Fruit fly (Drosophila melanogaster): ENCODE measurements around the gene psidin.

Gene psidin

DNA sequence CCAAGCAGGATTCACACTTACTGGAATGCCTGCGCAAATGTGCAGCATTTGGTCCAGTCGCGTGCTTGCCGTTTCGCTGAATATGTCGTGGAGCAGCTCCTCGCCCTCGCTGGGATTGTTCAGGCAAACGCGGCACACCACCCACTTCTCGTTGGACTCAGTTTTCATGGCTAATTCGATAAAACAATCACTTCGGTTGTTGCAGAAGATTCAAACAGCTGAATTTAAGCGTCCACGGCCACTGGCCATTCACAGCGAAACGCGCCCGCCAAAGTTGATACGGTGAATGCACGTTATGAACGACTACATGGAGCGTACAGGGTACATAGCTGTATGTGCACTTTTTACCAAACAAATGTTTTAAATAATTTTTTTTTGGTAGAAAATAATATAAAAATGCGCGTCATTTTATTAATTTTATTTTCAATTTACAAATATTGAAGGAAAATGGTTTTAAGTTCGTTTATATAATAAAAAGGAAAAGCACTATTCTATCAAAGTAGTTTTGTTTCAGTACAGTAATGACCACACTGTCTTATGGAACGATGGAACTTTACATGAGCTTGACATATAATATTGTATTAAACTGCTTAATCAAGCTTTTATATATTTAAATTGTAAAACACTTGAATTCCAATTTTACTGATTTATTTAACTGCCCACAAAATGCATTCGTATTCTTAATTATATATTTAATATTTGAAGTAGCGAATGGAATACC, 9.7 kb downstream of the psidin start, which contains the start of gene trem (continued):
- TF ChIP-seq CG4854 (GFP tag; optimal IDR thresholded peaks at IDR 0.05) (peak; percentile 70), fd3F (GFP tag; optimal IDR thresholded peaks at IDR 0.05) (peak; percentile 67), CG1603 (tag; optimal IDR thresholded peaks at IDR 0.05) (no peak), CG12236 (GFP tag; optimal IDR thresholded peaks at IDR 0.05) (no peak), Sry-β (GFP tag; optimal IDR thresholded peaks at IDR 0.05) (no peak), HLH3B (GFP tag; IDR thresholded peaks at IDR 0.05) (no peak; the same call in 1 of the 2 replicates), CG4360 (GFP tag; IDR thresholded peaks at IDR 0.05) (no peak), sc (optimal IDR thresholded peaks at IDR 0.05) (no peak), sc (GFP tag; optimal IDR thresholded peaks at IDR 0.05) (peak; percentile 45), CG11093 (GFP tag; IDR thresholded peaks at IDR 0.05) (peak; percentile 55; the same call in 1 of the 3 replicates), CG7372 (GFP tag; IDR thresholded peaks at IDR 0.05) (peak; percentile 57), CG9876 (GFP tag; optimal IDR thresholded peaks at IDR 0.05) (no peak), CG11723 (GFP tag; optimal IDR thresholded peaks at IDR 0.05) (peak; percentile 54), pb (GFP tag; optimal IDR thresholded peaks at IDR 0.05) (no peak), run (tag; optimal IDR thresholded peaks at IDR 0.05) (no peak), CG6654 (GFP tag; optimal IDR thresholded peaks at IDR 0.05) (peak; percentile 64), HLH54F (GFP tag; optimal IDR thresholded peaks at IDR 0.05) (peak; percentile 54), CG43689 (GFP tag; IDR thresholded peaks at IDR 0.05) (no peak), emc (GFP tag; optimal IDR thresholded peaks at IDR 0.05) (no peak), CG30020 (tag; optimal IDR thresholded peaks at IDR 0.05) (peak; percentile 93), CG10959 (GFP tag; IDR thresholded peaks at IDR 0.05) (0 out of 2 replicates have a peak, but pooled peaks have one; percentile 12), kay (GFP tag; optimal IDR thresholded peaks at IDR 0.05) (no peak), HmgD (GFP tag; optimal IDR thresholded peaks at IDR 0.05) (no peak), Myb (GFP tag; optimal IDR thresholded peaks at IDR 0.05) (peak; percentile 10), CG17829 (tag; optimal IDR thresholded peaks at IDR 0.05) (peak; percentile 68), CG8089 (GFP tag; optimal IDR thresholded peaks at IDR 0.05) (peak; percentile 16), CG4617 (GFP tag; optimal IDR thresholded peaks at IDR 0.05; ENCODE audit: borderline replicate concordance) (peak; percentile 21), CkIIα-i1 (GFP tag; IDR thresholded peaks at IDR 0.05) (no peak), CG10366 (GFP tag; IDR thresholded peaks at IDR 0.05) (peak; percentile 63), PHDP (tag; optimal IDR thresholded peaks at IDR 0.05) (peak; percentile 67), CG16815 (GFP tag; optimal IDR thresholded peaks at IDR 0.05) (peak; percentile 88), sqz (GFP tag; optimal IDR thresholded peaks at IDR 0.05) (no peak), D (optimal IDR thresholded peaks at IDR 0.05) (no peak), D (GFP tag; optimal IDR thresholded peaks at IDR 0.05) (peak; percentile 61), CG6854 (GFP tag; optimal IDR thresholded peaks at IDR 0.05) (no peak), CG10654 (GFP tag; optimal IDR thresholded peaks at IDR 0.05) (peak; percentile 63), NFAT (GFP tag; IDR thresholded peaks at IDR 0.05) (peak; percentile 66), lilli (GFP tag; optimal IDR thresholded peaks at IDR 0.05) (peak; percentile 66), Bdp1 (GFP tag; optimal IDR thresholded peaks at IDR 0.05) (peak; percentile 39), gcm2 (GFP tag; optimal IDR thresholded peaks at IDR 0.05) (no peak), sd (tag; optimal IDR thresholded peaks at IDR 0.05) (peak; percentile 14), grau (tag; optimal IDR thresholded peaks at IDR 0.05) (peak; percentile 99), unc-4 (GFP tag; IDR thresholded peaks at IDR 0.05; ENCODE audit: partially characterized antibody) (no peak), ci (GFP tag; IDR thresholded peaks at IDR 0.05) (peak; percentile 20; the same call in 1 of the 3 replicates), nerfin-1 (tag; optimal IDR thresholded peaks at IDR 0.05) (peak; percentile 62), zfh2 (GFP tag; optimal IDR thresholded peaks at IDR 0.05) (peak; percentile 62), her (GFP tag; optimal IDR thresholded peaks at IDR 0.05) (no peak), Hey (tag; optimal IDR thresholded peaks at IDR 0.05) (no peak)

Measured in whole organism, embryonic.